Fruit fly (Drosophila melanogaster) whole organism, embryonic: Measurements from ENCODE around the gene Fatp1.

ENCODE experiments used
- C15 ChIP-seq: fragments of 200-800 bp; sonication (Bioruptor generic); IDR thresholded peaks from 3 replicates; pipeline ENCODE4 v1.3.6; 2022; ENCODE audit warnings: missing biosample characterization, missing genetic modification characterization
- CG10321 ChIP-seq: fragments of 200-800 bp; sonication (Bioruptor generic); IDR thresholded peaks from 2 replicates; pipeline ENCODE4 v1.3.6; 2022; ENCODE audit warnings: missing biosample characterization, missing genetic modification characterization
- CG10431 ChIP-seq: fragments of 200-800 bp; sonication (Bioruptor generic); optimal IDR thresholded peaks from 3 replicates; lab custom pipeline; 2018; ENCODE audit warnings: missing biosample characterization, mild to moderate bottlenecking, missing genetic modification characterization
- CG11398 ChIP-seq: fragments of 200-800 bp; sonication (Bioruptor generic); optimal IDR thresholded peaks from 2 replicates; lab custom pipeline; 2016; ENCODE audit warnings: missing biosample characterization, missing genetic modification characterization
- CG11456 ChIP-seq: fragments of 200-800 bp; sonication (Bioruptor generic); IDR thresholded peaks from 3 replicates; pipeline ENCODE4 v1.3.6; 2022; ENCODE audit warnings: missing biosample characterization, missing genetic modification characterization
- CG13296 ChIP-seq: fragments of 200-800 bp; sonication (Bioruptor generic); optimal IDR thresholded peaks from 3 replicates; lab custom pipeline; 2018; ENCODE audit warnings: missing biosample characterization, mild to moderate bottlenecking, missing genetic modification characterization
- CG14667 ChIP-seq: fragments of 200-800 bp; sonication (Bioruptor generic); IDR thresholded peaks from 2 replicates; pipeline ENCODE4 v1.3.6; 2022; ENCODE audit warnings: missing biosample characterization, missing genetic modification characterization
- CG15073 ChIP-seq: fragments of 200-800 bp; sonication (Bioruptor generic); optimal IDR thresholded peaks from 2 replicates; lab custom pipeline; 2016; ENCODE audit warnings: missing biosample characterization, missing genetic modification characterization
- CG15601 ChIP-seq: fragments of 200-800 bp; sonication (Bioruptor generic); optimal IDR thresholded peaks from 3 replicates; lab custom pipeline; 2019; ENCODE audit warnings: missing biosample characterization, mild to moderate bottlenecking, missing genetic modification characterization, moderate library complexity
- CG1603 ChIP-seq: fragments of 200-800 bp; sonication (Bioruptor generic); optimal IDR thresholded peaks from 2 replicates; lab custom pipeline; 2019; ENCODE audit warnings: missing biosample characterization, mild to moderate bottlenecking, missing genetic modification characterization, moderate library complexity
- CG17912 ChIP-seq: fragments of 200-800 bp; sonication (Bioruptor generic); optimal IDR thresholded peaks from 2 replicates; lab custom pipeline; 2018; ENCODE audit warnings: missing biosample characterization, mild to moderate bottlenecking, missing genetic modification characterization
- CG18011 ChIP-seq: fragments of 200-800 bp; sonication (Bioruptor generic); optimal IDR thresholded peaks from 2 replicates; lab custom pipeline; 2017; ENCODE audit warnings: missing biosample characterization, missing genetic modification characterization, mild to moderate bottlenecking, moderate library complexity, missing genotype
- CG31365 ChIP-seq: fragments of 200-800 bp; sonication (Bioruptor generic); optimal IDR thresholded peaks from 2 replicates; lab custom pipeline; 2018; ENCODE audit warnings: missing biosample characterization, mild to moderate bottlenecking, missing genetic modification characterization
- CG34224 ChIP-seq: fragments of 200-800 bp; sonication (Bioruptor generic); IDR thresholded peaks from 3 replicates; pipeline ENCODE4 v1.3.6; 2022; ENCODE audit warnings: missing biosample characterization, missing genetic modification characterization; ENCODE audit not compliant: partially characterized antibody
- CG34376 ChIP-seq: fragments of 200-800 bp; sonication (Bioruptor generic); optimal IDR thresholded peaks from 2 replicates; lab custom pipeline; 2018; ENCODE audit warnings: missing biosample characterization, mild to moderate bottlenecking, missing genetic modification characterization
- CG9215 ChIP-seq: fragments of 200-800 bp; sonication (Bioruptor generic); IDR thresholded peaks from 2 replicates; pipeline ENCODE4 v1.3.6; 2022; ENCODE audit warnings: missing biosample characterization, missing genetic modification characterization
- CG9727 ChIP-seq: fragments of 200-800 bp; sonication (Bioruptor generic); optimal IDR thresholded peaks from 3 replicates; lab custom pipeline; 2017; ENCODE audit warnings: missing biosample characterization, mild to moderate bottlenecking, missing genetic modification characterization
- D ChIP-seq, 2 experiments: fragments of 200-800 bp in 1 of 2; fragments of >200 bp in 1 of 2; sonication (Bioruptor generic) in 1 of 2; optimal IDR thresholded peaks; 2 replicates in 1 of 2; 3 replicates in 1 of 2; lab custom pipeline; 2017; ENCODE audit warnings: mild to moderate bottlenecking in 1 of 2, missing biosample characterization in 1 of 2, missing genetic modification characterization in 1 of 2, missing genetic modification reagents in 1 of 2
- Dek ChIP-seq: fragments of 200-800 bp; sonication (Bioruptor generic); optimal IDR thresholded peaks from 3 replicates; lab custom pipeline; 2019; ENCODE audit warnings: missing biosample characterization, mild to moderate bottlenecking, missing genetic modification characterization, moderate library complexity
- Drgx ChIP-seq: fragments of 200-800 bp; sonication (Bioruptor generic); IDR thresholded peaks from 2 replicates; pipeline ENCODE4 v1.3.6; 2022; ENCODE audit warnings: missing biosample characterization, missing genetic modification characterization
- H2.0 ChIP-seq: fragments of 200-800 bp; sonication (Bioruptor generic); IDR thresholded peaks from 2 replicates; pipeline ENCODE4 v1.3.6; 2022; ENCODE audit warnings: missing biosample characterization, missing genetic modification characterization
- HLH54F ChIP-seq: fragments of 200-800 bp; sonication (Bioruptor generic); optimal IDR thresholded peaks from 3 replicates; lab custom pipeline; 2016; ENCODE audit warnings: missing biosample characterization, missing genetic modification characterization
- HLHmδ ChIP-seq: fragments of 200-800 bp; sonication (Bioruptor generic); optimal IDR thresholded peaks from 2 replicates; lab custom pipeline; 2018; ENCODE audit warnings: missing biosample characterization, mild to moderate bottlenecking, missing genetic modification characterization, moderate library complexity
- Hmr ChIP-seq: fragments of 200-800 bp; sonication (Bioruptor generic); optimal IDR thresholded peaks from 3 replicates; lab custom pipeline; 2017; ENCODE audit warnings: mild to moderate bottlenecking, missing biosample characterization, missing genetic modification reagents, missing genetic modification characterization
- Hr78 ChIP-seq, 2 experiments: fragments of 200-800 bp in 1 of 2; fragments of >200 bp in 1 of 2; sonication (Bioruptor generic) in 1 of 2; optimal IDR thresholded peaks; 2 replicates each; lab custom pipeline; 2017 to 2019; ENCODE audit warnings: missing biosample characterization in 2 of 2, missing genetic modification characterization in 2 of 2, mild to moderate bottlenecking in 1 of 2, moderate library complexity in 1 of 2
- Med ChIP-seq: fragments of 200-800 bp; sonication (Bioruptor generic); peaks from one replicate; lab custom pipeline; 2016; ENCODE audit warnings: missing biosample characterization, missing genetic modification characterization, mild to moderate bottlenecking, inconsistent platforms, moderate library complexity
- Mes4 ChIP-seq: fragments of 200-800 bp; sonication (Bioruptor generic); optimal IDR thresholded peaks from 2 replicates; lab custom pipeline; 2016; ENCODE audit warnings: missing biosample characterization, missing genetic modification characterization
- Poxn ChIP-seq: fragments of 200-800 bp; sonication (Bioruptor generic); IDR thresholded peaks from 2 replicates; pipeline ENCODE4 v1.3.6; 2022; ENCODE audit warnings: missing biosample characterization, missing genetic modification characterization
- YL-1 ChIP-seq: fragments of 200-800 bp; sonication (Bioruptor generic); optimal IDR thresholded peaks from 3 replicates; lab custom pipeline; 2017; ENCODE audit warnings: missing biosample characterization, mild to moderate bottlenecking, missing genetic modification characterization
- az2 ChIP-seq: fragments of 200-800 bp; sonication (Bioruptor generic); optimal IDR thresholded peaks from 3 replicates; lab custom pipeline; 2016; ENCODE audit warnings: missing biosample characterization, missing genetic modification characterization
- bab2 ChIP-seq: fragments of 200-800 bp; sonication (Bioruptor generic); optimal IDR thresholded peaks from 2 replicates; lab custom pipeline; 2016; ENCODE audit warnings: missing biosample characterization, missing genetic modification characterization
- bbx ChIP-seq: fragments of 200-800 bp; sonication (Bioruptor generic); IDR thresholded peaks from 2 replicates; pipeline ENCODE4 v1.3.6; 2022; ENCODE audit warnings: missing biosample characterization, missing genetic modification characterization; ENCODE audit not compliant: partially characterized antibody
- cad ChIP-seq: fragments of >200 bp; optimal IDR thresholded peaks from 2 replicates; lab custom pipeline; 2017; ENCODE audit warnings: missing biosample characterization, missing genetic modification characterization
- crc ChIP-seq: fragments of 200-800 bp; sonication (Bioruptor generic); optimal IDR thresholded peaks from 2 replicates; lab custom pipeline; 2016; ENCODE audit warnings: missing biosample characterization, missing genetic modification characterization
- da ChIP-seq: fragments of 200-800 bp; sonication (Bioruptor generic); optimal IDR thresholded peaks from 2 replicates; lab custom pipeline; 2016; ENCODE audit warnings: missing biosample characterization, missing genetic modification characterization
- danr ChIP-seq: fragments of 200-800 bp; sonication (Bioruptor generic); IDR thresholded peaks from 2 replicates; pipeline ENCODE4 v1.3.6; 2022; ENCODE audit warnings: missing biosample characterization, missing genetic modification characterization
- esg ChIP-seq: fragments of 200-800 bp; sonication (Bioruptor generic); conservative IDR thresholded peaks from 2 replicates; pipeline ENCODE4 v1.3.6; 2022; ENCODE audit warnings: missing biosample characterization, missing genetic modification characterization
- ewg ChIP-seq: fragments of 200-800 bp; sonication (Bioruptor generic); optimal IDR thresholded peaks from 3 replicates; lab custom pipeline; 2017; ENCODE audit warnings: mild to moderate bottlenecking, missing biosample characterization, missing genetic modification reagents, missing genetic modification characterization
- fd3F ChIP-seq: fragments of 200-800 bp; sonication (Bioruptor generic); optimal IDR thresholded peaks from 2 replicates; lab custom pipeline; 2018; ENCODE audit warnings: missing biosample characterization, mild to moderate bottlenecking, missing genetic modification characterization, moderate library complexity
- jing ChIP-seq: fragments of 200-800 bp; sonication (Bioruptor generic); optimal IDR thresholded peaks from 2 replicates; lab custom pipeline; 2018; ENCODE audit warnings: missing biosample characterization, mild to moderate bottlenecking, missing genetic modification characterization
- lola ChIP-seq, 3 experiments: fragments of >200 bp in 2 of 3; fragments of 200-800 bp in 1 of 3; sonication (Bioruptor generic) in 1 of 3; optimal IDR thresholded peaks; 2 replicates each; lab custom pipeline; 2017 to 2019; ENCODE audit warnings: missing biosample characterization in 3 of 3, missing genetic modification characterization in 3 of 3, mild to moderate bottlenecking in 1 of 3, moderate library complexity in 1 of 3
- shn ChIP-seq: fragments of 200-800 bp; sonication (Bioruptor generic); optimal IDR thresholded peaks from 3 replicates; lab custom pipeline; 2016; ENCODE audit warnings: missing biosample characterization, missing genetic modification characterization
- sima ChIP-seq: fragments of 200-800 bp; sonication (Bioruptor generic); optimal IDR thresholded peaks from 2 replicates; lab custom pipeline; 2016; ENCODE audit warnings: missing biosample characterization, missing genetic modification characterization
- slbo ChIP-seq: fragments of 200-800 bp; sonication (Bioruptor generic); IDR thresholded peaks from 2 replicates; pipeline ENCODE4 v1.3.6; 2022; ENCODE audit warnings: missing biosample characterization, missing genetic modification characterization
- sna ChIP-seq: fragments of 200-800 bp; sonication (Bioruptor generic); IDR thresholded peaks from 2 replicates; pipeline ENCODE4 v1.3.6; 2022; ENCODE audit warnings: missing biosample characterization, missing genetic modification characterization; ENCODE audit not compliant: partially characterized antibody
- tio ChIP-seq: fragments of 200-800 bp; sonication (Bioruptor generic); optimal IDR thresholded peaks from 2 replicates; lab custom pipeline; 2017; ENCODE audit warnings: missing biosample characterization, missing genetic modification characterization, inconsistent platforms
- tup ChIP-seq: fragments of 200-800 bp; sonication (Bioruptor generic); optimal IDR thresholded peaks from 2 replicates; lab custom pipeline; 2016; ENCODE audit warnings: missing biosample characterization, mild to moderate bottlenecking, missing genetic modification characterization, moderate library complexity
- unc-4 ChIP-seq: fragments of 200-800 bp; sonication (Bioruptor generic); IDR thresholded peaks from 2 replicates; pipeline ENCODE4 v1.3.6; 2022; ENCODE audit warnings: missing biosample characterization, missing genetic modification characterization; ENCODE audit not compliant: partially characterized antibody
- zfh1 ChIP-seq: fragments of 200-800 bp; sonication (Bioruptor generic); IDR thresholded peaks from 3 replicates; pipeline ENCODE4 v1.3.6; 2022; ENCODE audit warnings: missing biosample characterization, missing genetic modification characterization

Gene Fatp1

dm6 chr2L:10474268-10474678 is 42.7 kb downstream of the Fatp1 start, which contains the start of gene RluA-1 (continued):
- peak; percentile 100 for TF ChIP-seq zfh1
- TF ChIP-seq CG11398 (GFP tag; lab: Kevin White, UChicago), result peak; percentile 87
- peak; percentile 99 for TF ChIP-seq fd3F
- TF ChIP-seq Mes4 (GFP tag; lab: Kevin White, UChicago), result peak; percentile 91
- peak; percentile 97 for TF ChIP-seq CG9215 (GFP tag; lab: Robert Waterston, UW)
- peak; percentile 84 for TF ChIP-seq shn (GFP tag; lab: Kevin White, UChicago)
- 0 out of 2 replicates have a peak, but pooled peaks have one; percentile 32 for TF ChIP-seq sna (GFP tag; lab: Robert Waterston, UW)
- peak; percentile 84 for TF ChIP-seq da (GFP tag; lab: Kevin White, UChicago)
- TF ChIP-seq CG31365 (tag; lab: Kevin White, UChicago), result peak; percentile 92
- peak; percentile 99 for TF ChIP-seq Drgx
- peak; percentile 99 for TF ChIP-seq CG15601
- peak; percentile 96 for TF ChIP-seq danr (GFP tag; lab: Robert Waterston, UW)
- TF ChIP-seq Med (GFP tag; lab: Kevin White, UChicago), result peak; percentile 99
- peak; percentile 100 for TF ChIP-seq az2 (GFP tag; lab: Kevin White, UChicago)
- peak; percentile 99 for TF ChIP-seq H2.0 (GFP tag; lab: Robert Waterston, UW)
- TF ChIP-seq D (optimal IDR thresholded peaks at IDR 0.05; lab: Kevin White, UChicago), result no peak
- peak; percentile 99 for TF ChIP-seq D (GFP tag; optimal IDR thresholded peaks at IDR 0.05; lab: Kevin White, UChicago)
- peak; percentile 52 for TF ChIP-seq sima
- peak; percentile 97 for TF ChIP-seq tup
- TF ChIP-seq CG9727 (GFP tag; lab: Kevin White, UChicago), result peak; percentile 99
- peak; percentile 99 for TF ChIP-seq slbo
- TF ChIP-seq bbx, result peak; percentile 52; the same call in 1 of the 2 replicates
- TF ChIP-seq CG15073, result peak; percentile 91
- peak; percentile 99 for TF ChIP-seq CG10431
- peak; percentile 91 for TF ChIP-seq CG10321 (GFP tag; lab: Robert Waterston, UW)
- TF ChIP-seq Poxn, result peak; percentile 92
- TF ChIP-seq CG14667 (GFP tag; lab: Robert Waterston, UW), result peak; percentile 99
- TF ChIP-seq esg (GFP tag; lab: Robert Waterston, UW), result peak; percentile 98
- TF ChIP-seq CG17912 (GFP tag; lab: Kevin White, UChicago), result peak; percentile 98
- peak; percentile 99 for TF ChIP-seq Hmr (GFP tag; lab: Kevin White, UChicago)
- peak; percentile 52; the same call in 1 of the 2 replicates for TF ChIP-seq unc-4
- TF ChIP-seq ewg (GFP tag; lab: Kevin White, UChicago), result peak; percentile 99
- no peak for TF ChIP-seq cad (GFP tag; lab: Kevin White, UChicago)
- peak in 1 of 2 experiments; percentile 96 for TF ChIP-seq Hr78 (GFP tag; optimal IDR thresholded peaks at IDR 0.05; lab: Kevin White, UChicago)
- peak; percentile 97 for TF ChIP-seq CG1603 (tag; lab: Kevin White, UChicago)
- peak; percentile 99 for TF ChIP-seq Dek (tag; lab: Kevin White, UChicago)
- peak; percentile 99 for TF ChIP-seq CG11456 (GFP tag; lab: Robert Waterston, UW)
- TF ChIP-seq CG18011 (GFP tag; lab: Kevin White, UChicago), result peak; percentile 92
- peak; percentile 97 for TF ChIP-seq YL-1 (GFP tag; lab: Kevin White, UChicago)
- TF ChIP-seq lola (GFP tag; optimal IDR thresholded peaks at IDR 0.05; lab: Kevin White, UChicago), result peak in 1 of 3 experiments; percentile 99
- TF ChIP-seq jing, result peak; percentile 98
- TF ChIP-seq C15 (GFP tag; lab: Robert Waterston, UW), result peak; percentile 96
- TF ChIP-seq tio (GFP tag; lab: Kevin White, UChicago), result peak; percentile 98
- peak; percentile 92 for TF ChIP-seq HLH54F (GFP tag; lab: Kevin White, UChicago)
- peak; percentile 99 for TF ChIP-seq CG13296 (GFP tag; lab: Kevin White, UChicago)
- peak; percentile 97 for TF ChIP-seq CG34376 (GFP tag; lab: Kevin White, UChicago)
- TF ChIP-seq bab2, result peak; percentile 96
- peak; percentile 12 for TF ChIP-seq HLHmδ (GFP tag; lab: Kevin White, UChicago)
- TF ChIP-seq CG34224 (GFP tag; lab: Robert Waterston, UW), result peak; percentile 67; the same call in 2 of the 3 replicates
- TF ChIP-seq crc, result peak; percentile 38
